Fruit fly (Drosophila melanogaster) whole organism, wandering third instar larva: ENCODE data around the gene CG3699.
A peak's percentile ranks its signal among the peaks of the same experiment; 100 is the strongest.

Source experiments
- GATAd ChIP-seq: sonication (Bioruptor generic); optimal IDR thresholded peaks from 2 replicates; lab custom pipeline; 2016; ENCODE audit warnings: missing biosample characterization, missing genetic modification characterization
- Myc ChIP-seq: fragments of >200 bp; optimal IDR thresholded peaks from 2 replicates; lab custom pipeline; 2017
- br ChIP-seq: fragments of 200-800 bp; sonication (Bioruptor generic); optimal IDR thresholded peaks from 2 replicates; lab custom pipeline; 2016; ENCODE audit warnings: missing biosample characterization, missing genetic modification characterization
- dmrt93B ChIP-seq: fragments of 200-800 bp; sonication (Bioruptor generic); optimal IDR thresholded peaks from 2 replicates; lab custom pipeline; 2018; ENCODE audit warnings: missing biosample characterization, mild to moderate bottlenecking, missing genetic modification characterization
- h ChIP-seq: fragments of 200-800 bp; sonication (Bioruptor generic); optimal IDR thresholded peaks from 3 replicates; lab custom pipeline; 2016; ENCODE audit warnings: missing biosample characterization, mild to moderate bottlenecking, missing genetic modification characterization
- jim ChIP-seq: fragments of 175-275, 200-325 bp; sonication (Bioruptor generic); optimal IDR thresholded peaks from 2 replicates; lab custom pipeline; 2016; ENCODE audit warnings: missing biosample characterization, mild to moderate bottlenecking, missing genetic modification characterization
- lola ChIP-seq: fragments of >200 bp; optimal IDR thresholded peaks from 2 replicates; lab custom pipeline; 2017; ENCODE audit warnings: missing biosample characterization, missing genetic modification characterization
- psq ChIP-seq: fragments of 200-800 bp; sonication (Bioruptor generic); optimal IDR thresholded peaks from 3 replicates; lab custom pipeline; 2017; ENCODE audit warnings: missing biosample characterization, mild to moderate bottlenecking, missing genetic modification characterization, moderate library complexity

DNA sequence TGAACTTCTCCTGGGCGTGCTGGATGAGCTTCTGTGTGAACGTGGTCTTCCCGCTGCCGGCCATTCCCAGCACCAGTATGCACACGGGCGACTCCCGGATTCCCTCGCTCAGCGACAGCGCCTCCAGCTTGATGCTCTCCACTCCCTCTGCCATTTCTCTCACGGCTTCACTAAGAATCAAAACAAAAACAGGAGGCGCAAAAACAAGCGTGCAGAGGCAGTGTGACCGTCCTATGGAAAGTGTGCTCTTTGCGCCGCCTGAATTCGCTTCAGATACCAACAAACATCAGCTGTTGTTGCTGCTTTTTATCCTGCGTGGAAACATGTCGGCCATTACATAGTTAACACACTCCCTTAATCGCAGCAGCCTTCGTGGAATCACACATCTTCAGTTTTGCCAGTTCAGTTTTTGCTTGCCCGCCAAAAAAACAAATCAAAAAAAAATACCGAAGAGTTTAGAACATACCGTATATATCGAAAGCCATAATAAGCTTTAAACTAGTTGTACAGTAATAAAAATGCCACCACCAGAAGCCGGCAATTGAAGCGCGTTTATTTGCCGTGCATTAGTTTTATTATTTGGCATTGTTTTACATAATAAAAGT is 6.6 kb downstream of the CG3699 start, which contains the start of the genes CG3704 and mus81:
- TF ChIP-seq GATAd (GFP tag; lab: Kevin White, UChicago) (no peak), lola (GFP tag; lab: Kevin White, UChicago) (no peak), jim (GFP tag; lab: Kevin White, UChicago) (no peak), br (no peak), dmrt93B (no peak), psq (GFP tag; lab: Kevin White, UChicago) (peak; percentile 4), h (GFP tag; lab: Kevin White, UChicago) (no peak), Myc (lab: Kevin White, UChicago) (no peak)
